Worm (Caenorhabditis elegans) whole organism, L1 larva: ENCODE data around the gene F10A3.11.

Experiments used
- alr-1 ChIP-seq: fragments of 200-800 bp; sonication (Bioruptor generic); optimal IDR thresholded peaks from 2 replicates; lab custom pipeline; 2018; ENCODE audit warnings: borderline replicate concordance, mild to moderate bottlenecking, missing genetic modification characterization, missing compliant biosample characterization
- ama-1 ChIP-seq: fragments of 150-350 bp; optimal IDR thresholded peaks from 2 replicates; lab custom pipeline; 2014
- ceh-63 ChIP-seq: fragments of 200-800 bp; sonication (Bioruptor generic); optimal IDR thresholded peaks from 2 replicates; lab custom pipeline; 2018; ENCODE audit warnings: mild to moderate bottlenecking, missing genetic modification characterization, missing compliant biosample characterization
- ceh-8 ChIP-seq: fragments of 200-800 bp; sonication (Bioruptor generic); optimal IDR thresholded peaks from 2 replicates; lab custom pipeline; 2018; ENCODE audit warnings: mild to moderate bottlenecking, missing genetic modification characterization, moderate library complexity, missing compliant biosample characterization
- ceh-82 ChIP-seq, 3 experiments: fragments of 150-350 bp in 1 of 3; sonication (generic microtip) in 2 of 3; optimal IDR thresholded peaks; 2 replicates each; lab custom pipeline; 2014 to 2017; ENCODE audit warnings: missing biosample characterization in 3 of 3, missing genetic modification characterization in 3 of 3
- ceh-88 ChIP-seq: fragments of 200-800 bp; sonication (Bioruptor generic); IDR thresholded peaks from 2 replicates; pipeline ENCODE4 v1.3.6; 2022; ENCODE audit warnings: missing genetic modification characterization, missing compliant biosample characterization
- dpl-1 ChIP-seq, 3 experiments: fragments of 150-350 bp in 2 of 3; sonication (generic microtip) in 1 of 3; optimal IDR thresholded peaks; 2 replicates each; lab custom pipeline; 2014 to 2017; ENCODE audit warnings: missing biosample characterization in 3 of 3, missing genetic modification characterization in 3 of 3, missing genetic modification reagents in 3 of 3
- elt-2 ChIP-seq: sonication (generic microtip); optimal IDR thresholded peaks from 2 replicates; lab custom pipeline; 2016; ENCODE audit warnings: missing genetic modification characterization, mild to moderate bottlenecking, inconsistent platforms, missing compliant biosample characterization, missing genetic modification reagents
- fkh-10 ChIP-seq: sonication (generic microtip); optimal IDR thresholded peaks from 2 replicates; lab custom pipeline; 2017; ENCODE audit warnings: missing biosample characterization, missing genetic modification reagents, missing genetic modification characterization
- fkh-4 ChIP-seq: sonication (generic microtip); optimal IDR thresholded peaks from 2 replicates; lab custom pipeline; 2016; ENCODE audit warnings: missing compliant biosample characterization, missing genetic modification characterization, borderline replicate concordance
- fkh-8 ChIP-seq: sonication (generic microtip); optimal IDR thresholded peaks from 2 replicates; lab custom pipeline; 2016; ENCODE audit warnings: mild to moderate bottlenecking, missing genetic modification characterization, missing compliant biosample characterization
- fos-1 ChIP-seq: fragments of 150-350 bp; optimal IDR thresholded peaks from 2 replicates; lab custom pipeline; 2014; ENCODE audit warnings: missing biosample characterization, missing genetic modification characterization
- hlh-4 ChIP-seq: sonication (generic microtip); optimal IDR thresholded peaks from 2 replicates; lab custom pipeline; 2016; ENCODE audit warnings: mild to moderate bottlenecking, missing genetic modification characterization, missing compliant biosample characterization
- irx-1 ChIP-seq: sonication (generic microtip); optimal IDR thresholded peaks from 2 replicates; lab custom pipeline; 2016; ENCODE audit warnings: missing genetic modification characterization, missing compliant biosample characterization
- isw-1 ChIP-seq: fragments of 200-800 bp; sonication (Bioruptor generic); IDR thresholded peaks from 2 replicates; pipeline ENCODE4 v1.3.6; 2022; ENCODE audit warnings: missing genetic modification characterization, missing compliant biosample characterization
- lin-13 ChIP-seq: fragments of 150-350 bp; optimal IDR thresholded peaks from 2 replicates; lab custom pipeline; 2014; ENCODE audit warnings: missing biosample characterization, missing genetic modification reagents, missing genetic modification characterization
- lin-15B ChIP-seq: fragments of 150-350 bp; sonication (generic microtip); optimal IDR thresholded peaks from 3 replicates; lab custom pipeline; 2014; ENCODE audit warnings: missing biosample characterization, missing genetic modification characterization
- mab-9 ChIP-seq: fragments of 200-800 bp; sonication (Bioruptor generic); IDR thresholded peaks from 2 replicates; pipeline ENCODE4 v1.3.6; 2022; ENCODE audit warnings: missing genetic modification reagents, missing genetic modification characterization, missing compliant biosample characterization
- mep-1 ChIP-seq: fragments of 150-350 bp; optimal IDR thresholded peaks from 2 replicates; lab custom pipeline; 2014; ENCODE audit warnings: missing biosample characterization, missing genetic modification characterization
- nhr-11 ChIP-seq: fragments of 150-350 bp; optimal IDR thresholded peaks from 2 replicates; lab custom pipeline; 2014; ENCODE audit warnings: missing biosample characterization, missing genetic modification characterization
- nhr-20 ChIP-seq: sonication (generic microtip); optimal IDR thresholded peaks from 2 replicates; lab custom pipeline; 2016; ENCODE audit warnings: mild to moderate bottlenecking, missing genetic modification characterization, missing compliant biosample characterization
- nhr-237 ChIP-seq: fragments of 150-350 bp; optimal IDR thresholded peaks from 2 replicates; lab custom pipeline; 2014; ENCODE audit warnings: missing biosample characterization, missing genetic modification characterization
- nhr-28 ChIP-seq: fragments of 150-350 bp; optimal IDR thresholded peaks from 2 replicates; lab custom pipeline; 2014; ENCODE audit warnings: missing biosample characterization, missing genetic modification characterization
- nhr-47 ChIP-seq: sonication (generic microtip); optimal IDR thresholded peaks from 2 replicates; lab custom pipeline; 2016; ENCODE audit warnings: mild to moderate bottlenecking, missing genetic modification characterization, moderate library complexity, missing compliant biosample characterization
- nhr-85 ChIP-seq: sonication (generic microtip); peaks from one replicate; lab custom pipeline; 2016; ENCODE audit warnings: missing genetic modification characterization, inconsistent platforms, missing compliant biosample characterization
- pqm-1 ChIP-seq: sonication (generic microtip); optimal IDR thresholded peaks from 3 replicates; lab custom pipeline; 2017; ENCODE audit warnings: missing biosample characterization, missing genetic modification characterization
- skn-1 ChIP-seq: fragments of 150-350 bp; optimal IDR thresholded peaks from 2 replicates; lab custom pipeline; 2014; ENCODE audit warnings: missing biosample characterization, missing genetic modification characterization
- snpc-4 ChIP-seq: fragments of 150-350 bp; optimal IDR thresholded peaks from 2 replicates; lab custom pipeline; 2014; ENCODE audit warnings: missing biosample characterization, missing genetic modification characterization
- sox-4 ChIP-seq: sonication (generic microtip); optimal IDR thresholded peaks from 2 replicates; lab custom pipeline; 2016; ENCODE audit warnings: missing genetic modification characterization, missing compliant biosample characterization
- swsn-7 ChIP-seq: sonication (generic microtip); optimal IDR thresholded peaks from 2 replicates; lab custom pipeline; 2016; ENCODE audit warnings: missing genetic modification characterization, missing compliant biosample characterization
- tbx-2 ChIP-seq: sonication (generic microtip); optimal IDR thresholded peaks from 2 replicates; lab custom pipeline; 2016; ENCODE audit warnings: missing genetic modification characterization, missing compliant biosample characterization
- unc-130 ChIP-seq: fragments of 150-350 bp; optimal IDR thresholded peaks from 2 replicates; lab custom pipeline; 2017; ENCODE audit warnings: missing biosample characterization, missing genetic modification characterization, inconsistent platforms
- unc-30 ChIP-seq: sonication (generic microtip); optimal IDR thresholded peaks from 2 replicates; lab custom pipeline; 2017; ENCODE audit warnings: missing biosample characterization, missing genetic modification characterization
- unc-98 ChIP-seq: fragments of 200-800 bp; sonication (Bioruptor generic); IDR thresholded peaks from 2 replicates; pipeline ENCODE4 v1.3.6; 2022; ENCODE audit warnings: missing genetic modification characterization, missing compliant biosample characterization
- zag-1 ChIP-seq: fragments of 150-350 bp; optimal IDR thresholded peaks from 2 replicates; lab custom pipeline; 2014; ENCODE audit warnings: missing biosample characterization, missing genetic modification characterization
- ztf-4 ChIP-seq: fragments of 150-350 bp; optimal IDR thresholded peaks from 2 replicates; lab custom pipeline; 2014; ENCODE audit warnings: missing biosample characterization, missing genetic modification characterization

F10A3.11 gene

DNA sequence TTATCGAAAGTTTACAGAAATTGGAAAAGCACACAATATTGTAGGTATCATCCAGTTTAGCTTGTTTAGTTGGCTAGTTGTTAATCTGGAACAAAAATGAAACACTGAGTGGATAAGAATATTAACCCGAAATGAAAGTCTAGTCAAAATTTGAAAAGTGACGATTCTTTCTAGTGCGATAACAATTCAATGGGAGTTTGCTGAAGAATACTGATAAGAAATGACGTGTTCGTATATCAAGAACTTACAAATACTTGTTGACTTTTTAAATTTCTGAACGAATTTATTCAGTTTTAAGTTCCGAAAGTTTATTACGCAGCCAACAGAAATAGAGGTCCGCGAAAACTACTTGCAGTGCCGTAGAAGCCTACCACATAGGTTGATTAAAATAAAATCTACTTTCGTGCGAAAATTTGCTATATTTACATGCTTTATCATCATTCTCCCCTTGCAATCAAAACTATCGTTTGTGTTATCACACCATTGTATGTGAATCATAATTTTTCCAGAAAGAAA, 19.4 kb upstream of the F10A3.11 start, which contains the start of gene fbxa-88:
fbxa-88 (minus strand) TSS at position 51 of the 516 bp plus-strand sequence.
- TF ChIP-seq pqm-1 (tag; lab: Kevin White, UChicago) (peak; percentile 47), nhr-20 (tag; lab: Kevin White, UChicago) (peak; percentile 12), hlh-4 (tag; lab: Kevin White, UChicago) (no peak), unc-30 (tag; lab: Kevin White, UChicago) (no peak), nhr-11 (no peak), elt-2 (tag; lab: Kevin White, UChicago) (peak; percentile 80)

DNA sequence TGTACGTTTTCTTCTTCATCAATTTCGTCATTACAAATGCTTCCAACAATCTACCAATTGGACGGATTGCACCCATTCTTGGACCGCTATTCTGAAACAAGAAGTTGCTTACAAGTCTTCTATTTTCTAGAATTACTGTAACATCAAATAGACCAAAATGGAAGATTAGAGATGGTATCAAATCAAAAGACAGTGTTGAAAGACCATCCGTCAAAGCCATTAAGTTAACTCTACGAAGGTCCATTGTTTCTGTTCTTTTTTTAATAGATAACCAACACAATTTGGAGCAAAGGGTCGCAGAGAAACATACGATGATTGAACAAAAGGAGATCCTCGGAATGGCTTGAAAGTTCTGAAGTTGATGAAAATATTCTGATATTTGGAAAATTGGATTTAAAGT, 17.5 kb upstream of the F10A3.11 start:
- TF ChIP-seq mep-1 (no peak), nhr-20 (tag; lab: Kevin White, UChicago) (no peak), alr-1 (tag; lab: Kevin White, UChicago) (no peak)

- no peak for TF ChIP-seq fkh-10
- TF ChIP-seq alr-1 (tag; lab: Kevin White, UChicago), result no peak
- TF ChIP-seq pqm-1 (tag; lab: Kevin White, UChicago), result no peak
- TF ChIP-seq sox-4 (tag; lab: Kevin White, UChicago), result no peak
- TF ChIP-seq ceh-8 (GFP tag; lab: Kevin White, UChicago), result no peak
- TF ChIP-seq elt-2 (tag; lab: Kevin White, UChicago), result no peak
- TF ChIP-seq unc-130 (tag; lab: Kevin White, UChicago), result no peak
- no peak for TF ChIP-seq fkh-8 (tag; lab: Kevin White, UChicago)
- TF ChIP-seq hlh-4 (tag; lab: Kevin White, UChicago), result no peak
- no peak for TF ChIP-seq unc-98 (GFP tag; lab: Robert Waterston, UW)
- TF ChIP-seq nhr-237, result no peak
- no peak for TF ChIP-seq ztf-4
- no peak for TF ChIP-seq nhr-85 (tag; lab: Kevin White, UChicago)
- TF ChIP-seq irx-1, result no peak
- TF ChIP-seq nhr-11, result no peak
- TF ChIP-seq swsn-7 (tag; lab: Kevin White, UChicago), result no peak
- no peak for TF ChIP-seq ceh-88
- no peak for TF ChIP-seq fos-1
- no peak for TF ChIP-seq dpl-1 (GFP tag; optimal IDR thresholded peaks at IDR 0.05; lab: Kevin White, UChicago)
Observed at ce11 chrV:16148805-16149204, 13.7 kb upstream of the F10A3.11 start, which contains the start of gene F10A3.4. Gene F10A3.4 (plus strand): TSS chrV:16149105.

DNA sequence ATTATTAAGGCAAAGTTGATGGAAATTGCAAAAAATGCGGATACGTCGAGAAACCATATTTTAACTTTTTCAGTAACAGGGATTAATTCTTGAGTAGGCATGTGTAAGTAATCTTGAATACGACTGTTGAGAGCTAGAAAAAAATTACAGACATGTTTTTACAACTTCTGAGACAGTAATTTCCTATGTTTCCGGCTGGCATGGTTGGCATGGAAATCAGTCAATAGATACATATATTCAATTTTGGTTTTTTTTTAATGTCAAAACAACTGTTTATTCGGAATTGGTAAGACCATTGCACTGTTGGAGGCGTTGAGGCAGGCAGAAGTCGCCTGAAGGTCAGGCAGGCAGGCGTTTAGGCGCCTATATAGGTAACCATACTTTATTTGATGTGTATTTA, 9.1 kb upstream of the F10A3.11 start, which contains the start of gene str-254:
str-254 (minus strand) TSS at position 101 of the 400 bp plus-strand sequence.
- TF ChIP-seq nhr-11 (no peak), mab-9 (GFP tag; lab: Robert Waterston, UW) (no peak), ceh-63 (GFP tag; lab: Kevin White, UChicago) (no peak), unc-130 (tag; lab: Kevin White, UChicago) (no peak), fkh-4 (tag; lab: Kevin White, UChicago) (no peak), skn-1 (tag; lab: Kevin White, UChicago) (no peak), ceh-82 (tag; optimal IDR thresholded peaks at IDR 0.05; lab: Kevin White, UChicago) (no peak), zag-1 (tag; lab: Kevin White, UChicago) (no peak)

ce11 chrV:16155111-16155510, 7.4 kb upstream of the F10A3.11 start, which contains the start of gene str-97:
Gene str-97 (minus strand): TSS chrV:16155211.
- TF ChIP-seq isw-1, result no peak
- no peak for TF ChIP-seq lin-15B (tag; lab: Kevin White, UChicago)
- TF ChIP-seq ceh-88, result no peak

- TF ChIP-seq nhr-11 (no peak), snpc-4 (tag; lab: Kevin White, UChicago) (no peak), nhr-47 (tag; lab: Kevin White, UChicago) (no peak), nhr-28 (tag; lab: Kevin White, UChicago) (no peak), ama-1 (lab: Kevin White, UChicago) (no peak), tbx-2 (tag; lab: Kevin White, UChicago) (no peak), fkh-4 (tag; lab: Kevin White, UChicago) (no peak), lin-13 (GFP tag; lab: Kevin White, UChicago) (no peak)
Observed at ce11 chrV:16158391-16158790, 4.1 kb upstream of the F10A3.11 start, which contains the start of gene str-99. Gene str-99 (minus strand): TSS chrV:16158491.
